Worm (Caenorhabditis elegans) whole organism, L2 larva: ENCODE results near the gene T05E12.6.

Experiments
- C34F6.9 ChIP-seq: fragments of 150-350 bp; optimal IDR thresholded peaks from 2 replicates; lab custom pipeline; 2014; ENCODE audit warnings: missing biosample characterization, missing genetic modification characterization
- F13H6.1 ChIP-seq: sonication (generic microtip); optimal IDR thresholded peaks from 2 replicates; lab custom pipeline; 2016; ENCODE audit warnings: missing genetic modification characterization, missing compliant biosample characterization
- R02D3.7 ChIP-seq: fragments of 150-350 bp; optimal IDR thresholded peaks from 2 replicates; lab custom pipeline; 2014; ENCODE audit warnings: missing biosample characterization, missing genetic modification characterization
- Y55F3AM.14 ChIP-seq: fragments of 200-800 bp; sonication (Bioruptor generic); optimal IDR thresholded peaks from 2 replicates; lab custom pipeline; 2018; ENCODE audit warnings: mild to moderate bottlenecking, missing genetic modification characterization, missing compliant biosample characterization
- ZK546.5 ChIP-seq: sonication (generic microtip); optimal IDR thresholded peaks from 2 replicates; lab custom pipeline; 2017; ENCODE audit warnings: missing biosample characterization, missing genetic modification characterization
- alr-1 ChIP-seq: fragments of 150-350 bp; optimal IDR thresholded peaks from 2 replicates; lab custom pipeline; 2014; ENCODE audit warnings: missing biosample characterization, missing genetic modification characterization
- aly-2 ChIP-seq: fragments of 150-350 bp; optimal IDR thresholded peaks from 2 replicates; lab custom pipeline; 2014; ENCODE audit warnings: missing biosample characterization, missing genetic modification characterization
- ama-1 ChIP-seq: fragments of 150-350 bp; optimal IDR thresholded peaks from 2 replicates; lab custom pipeline; 2018; ENCODE audit warnings: inconsistent platforms
- ceh-16 ChIP-seq: fragments of 150-350 bp; optimal IDR thresholded peaks from 2 replicates; lab custom pipeline; 2014; ENCODE audit warnings: missing biosample characterization, missing genetic modification characterization
- ceh-82 ChIP-seq: fragments of 150-350 bp; optimal IDR thresholded peaks from 2 replicates; lab custom pipeline; 2014; ENCODE audit warnings: missing biosample characterization, missing genetic modification characterization
- crh-2 ChIP-seq: sonication (generic microtip); optimal IDR thresholded peaks from 2 replicates; lab custom pipeline; 2017; ENCODE audit warnings: missing biosample characterization, missing genetic modification characterization
- dmd-4 ChIP-seq: sonication (generic microtip); optimal IDR thresholded peaks from 2 replicates; lab custom pipeline; 2017; ENCODE audit warnings: missing biosample characterization, missing genetic modification characterization
- egl-27 ChIP-seq: sonication (generic microtip); optimal IDR thresholded peaks from 3 replicates; lab custom pipeline; 2017; ENCODE audit warnings: missing biosample characterization, missing genetic modification reagents, missing genetic modification characterization
- elt-1 ChIP-seq: fragments of 150-350 bp; optimal IDR thresholded peaks from 2 replicates; lab custom pipeline; 2014; ENCODE audit warnings: missing biosample characterization, missing genetic modification characterization
- elt-3 ChIP-seq: sonication (generic microtip); optimal IDR thresholded peaks from 2 replicates; lab custom pipeline; 2017; ENCODE audit warnings: missing biosample characterization, missing genetic modification characterization
- lin-11 ChIP-seq: fragments of 150-350 bp; sonication (generic microtip); optimal IDR thresholded peaks from 2 replicates; lab custom pipeline; 2014; ENCODE audit warnings: missing biosample characterization, missing genetic modification characterization, inconsistent platforms, mixed read lengths
- lin-13 ChIP-seq: fragments of 150-350 bp; optimal IDR thresholded peaks from 2 replicates; lab custom pipeline; 2014; ENCODE audit warnings: missing biosample characterization, missing genetic modification reagents, missing genetic modification characterization
- mbf-1 ChIP-seq: sonication (generic microtip); optimal IDR thresholded peaks from 2 replicates; lab custom pipeline; 2017; ENCODE audit warnings: missing biosample characterization, missing genetic modification characterization
- mdl-1 ChIP-seq, 2 experiments: fragments of 150-350 bp in 1 of 2; sonication (generic microtip) in 1 of 2; optimal IDR thresholded peaks; 2 replicates each; lab custom pipeline; 2017; ENCODE audit warnings: missing biosample characterization in 2 of 2, missing genetic modification characterization in 2 of 2
- nhr-11 ChIP-seq: fragments of 150-350 bp; optimal IDR thresholded peaks from 2 replicates; lab custom pipeline; 2014; ENCODE audit warnings: missing biosample characterization, missing genetic modification characterization
- nhr-12 ChIP-seq: fragments of 150-350 bp; optimal IDR thresholded peaks from 2 replicates; lab custom pipeline; 2014; ENCODE audit warnings: missing biosample characterization, missing genetic modification characterization
- nhr-129 ChIP-seq: fragments of 150-350 bp; optimal IDR thresholded peaks from 2 replicates; lab custom pipeline; 2014; ENCODE audit warnings: missing biosample characterization, missing genetic modification characterization
- nhr-21 ChIP-seq: fragments of 150-350 bp; optimal IDR thresholded peaks from 2 replicates; lab custom pipeline; 2014; ENCODE audit warnings: missing biosample characterization, missing genetic modification characterization
- nhr-237 ChIP-seq: fragments of 150-350 bp; optimal IDR thresholded peaks from 2 replicates; lab custom pipeline; 2014; ENCODE audit warnings: missing biosample characterization, missing genetic modification characterization
- nhr-6 ChIP-seq: fragments of 150-350 bp; optimal IDR thresholded peaks from 2 replicates; lab custom pipeline; 2014; ENCODE audit warnings: missing biosample characterization, missing genetic modification characterization
- peb-1 ChIP-seq: fragments of 150-350 bp; optimal IDR thresholded peaks from 2 replicates; lab custom pipeline; 2014; ENCODE audit warnings: missing biosample characterization, missing genetic modification characterization
- sem-4 ChIP-seq: fragments of 150-350 bp; optimal IDR thresholded peaks from 2 replicates; lab custom pipeline; 2014; ENCODE audit warnings: missing biosample characterization, missing genetic modification reagents, missing genetic modification characterization
- skn-1 ChIP-seq: sonication (generic microtip); optimal IDR thresholded peaks from 2 replicates; lab custom pipeline; 2017; ENCODE audit warnings: missing biosample characterization, missing genetic modification characterization
- sma-9 ChIP-seq, 2 experiments: fragments of 150-350 bp in 1 of 2; sonication (generic microtip) in 1 of 2; optimal IDR thresholded peaks; 2 replicates each; lab custom pipeline; 2014 to 2016; ENCODE audit warnings: missing genetic modification characterization in 2 of 2, mild to moderate bottlenecking in 1 of 2, missing biosample characterization in 1 of 2, missing compliant biosample characterization in 1 of 2, missing genetic modification reagents in 1 of 2, moderate library complexity in 1 of 2
- snpc-4 ChIP-seq: fragments of 150-350 bp; optimal IDR thresholded peaks from 2 replicates; lab custom pipeline; 2014; ENCODE audit warnings: missing biosample characterization, missing genetic modification characterization
- unc-55 ChIP-seq: fragments of 150-350 bp; sonication (generic microtip); optimal IDR thresholded peaks from 3 replicates; lab custom pipeline; 2014; ENCODE audit warnings: missing biosample characterization, missing genetic modification reagents, missing genetic modification characterization
- unc-62 ChIP-seq: fragments of 150-350 bp; optimal IDR thresholded peaks from 2 replicates; lab custom pipeline; 2014; ENCODE audit warnings: missing biosample characterization, missing genetic modification reagents, missing genetic modification characterization
- ztf-1 ChIP-seq: fragments of 200-800 bp; sonication (Bioruptor generic); conservative IDR thresholded peaks from 2 replicates; pipeline ENCODE4 v1.3.6; 2022; ENCODE audit warnings: missing genetic modification characterization, missing compliant biosample characterization
- ztf-11 ChIP-seq: sonication (generic microtip); optimal IDR thresholded peaks from 2 replicates; lab custom pipeline; 2017; ENCODE audit warnings: missing biosample characterization, missing genetic modification characterization
- ztf-4 ChIP-seq: fragments of 150-350 bp; optimal IDR thresholded peaks from 2 replicates; lab custom pipeline; 2014; ENCODE audit warnings: missing biosample characterization, missing genetic modification characterization

Gene T05E12.6

ce11 chrV:17066634-17067033 is 22.6 kb downstream of the T05E12.6 start:
- TF ChIP-seq ceh-16 (tag; lab: Kevin White, UChicago) (no peak), ztf-4 (tag; lab: Kevin White, UChicago) (no peak), ztf-1 (GFP tag; lab: Robert Waterston, UW) (no peak), crh-2 (tag; lab: Kevin White, UChicago) (no peak), dmd-4 (tag; lab: Kevin White, UChicago) (no peak), elt-1 (tag; lab: Kevin White, UChicago) (no peak), sem-4 (no peak), mdl-1 (tag; optimal IDR thresholded peaks at IDR 0.05; lab: Kevin White, UChicago) (no peak), nhr-11 (tag; lab: Kevin White, UChicago) (no peak), ZK546.5 (no peak), C34F6.9 (no peak)

- TF ChIP-seq sem-4 (no peak), aly-2 (tag; lab: Kevin White, UChicago) (no peak), ceh-82 (no peak), ztf-4 (tag; lab: Kevin White, UChicago) (no peak), nhr-12 (tag; lab: Kevin White, UChicago) (no peak), dmd-4 (tag; lab: Kevin White, UChicago) (no peak), ama-1 (lab: Kevin White, UChicago) (no peak), nhr-21 (no peak), elt-1 (tag; lab: Kevin White, UChicago) (no peak), lin-11 (tag; lab: Kevin White, UChicago) (no peak), ztf-1 (GFP tag; lab: Robert Waterston, UW) (no peak), R02D3.7 (tag; lab: Kevin White, UChicago) (no peak), F13H6.1 (no peak), skn-1 (tag; lab: Kevin White, UChicago) (no peak), Y55F3AM.14 (GFP tag; lab: Kevin White, UChicago) (no peak), sma-9 (GFP tag; optimal IDR thresholded peaks at IDR 0.05; lab: Kevin White, UChicago) (no peak), sma-9 (tag; optimal IDR thresholded peaks at IDR 0.05; lab: Kevin White, UChicago) (no peak)
- TF ChIP-seq, all 48 proteins: peak for 0
Observed at ce11 chrV:17064676-17065075, 24.6 kb downstream of the T05E12.6 start, which contains the start of gene srh-255. TSS of gene srh-255 (plus strand) at chrV:17064976.

- no peak for TF ChIP-seq unc-62 (GFP tag; lab: Kevin White, UChicago)
- TF ChIP-seq elt-3 (tag; lab: Kevin White, UChicago) = no peak
- no peak for TF ChIP-seq peb-1 (tag; lab: Kevin White, UChicago)
- no peak for TF ChIP-seq mbf-1 (tag; lab: Kevin White, UChicago)
- TF ChIP-seq, all 48 proteins: peak for 0
Observed at ce11 chrV:17061585-17061984, 27.7 kb downstream of the T05E12.6 start, which contains the start of gene F28B1.9. TSS of gene F28B1.9 (plus strand) at chrV:17061885.

- no peak for TF ChIP-seq ama-1 (lab: Kevin White, UChicago)
- no peak for TF ChIP-seq nhr-6 (tag; lab: Kevin White, UChicago)
- no peak for TF ChIP-seq R02D3.7 (tag; lab: Kevin White, UChicago)
- no peak for TF ChIP-seq lin-13 (GFP tag; lab: Kevin White, UChicago)
- TF ChIP-seq ztf-11 = no peak
- TF ChIP-seq egl-27 (tag; lab: Kevin White, UChicago) = no peak
- TF ChIP-seq nhr-11 (tag; lab: Kevin White, UChicago) = no peak
- TF ChIP-seq ceh-82 = no peak
- TF ChIP-seq ceh-16 (tag; lab: Kevin White, UChicago) = no peak
- TF ChIP-seq nhr-237 = no peak
- TF ChIP-seq sma-9 (GFP tag; optimal IDR thresholded peaks at IDR 0.05; lab: Kevin White, UChicago) = no peak
- no peak for TF ChIP-seq sma-9 (tag; optimal IDR thresholded peaks at IDR 0.05; lab: Kevin White, UChicago)
- TF ChIP-seq, all 48 proteins: peak for 0
Observed at ce11 chrV:17059987-17060386, 29.3 kb downstream of the T05E12.6 start, which contains the start of gene sri-66. TSS of gene sri-66 (plus strand) at chrV:17060287.

- TF ChIP-seq sem-4 (no peak), ceh-82 (no peak), ztf-11 (no peak), mdl-1 (tag; optimal IDR thresholded peaks at IDR 0.05; lab: Kevin White, UChicago) (no peak), nhr-21 (no peak), unc-55 (GFP tag; lab: Kevin White, UChicago) (no peak), nhr-129 (tag; lab: Kevin White, UChicago) (no peak), snpc-4 (tag; lab: Kevin White, UChicago) (no peak), alr-1 (tag; lab: Kevin White, UChicago) (no peak), skn-1 (tag; lab: Kevin White, UChicago) (no peak), ama-1 (lab: Kevin White, UChicago) (no peak), dmd-4 (tag; lab: Kevin White, UChicago) (no peak), ztf-1 (GFP tag; lab: Robert Waterston, UW) (no peak)
- TF ChIP-seq, all 48 proteins: peak for 0
Observed at ce11 chrV:17044500-17044899, 44.7 kb downstream of the T05E12.6 start, which contains the start of gene F28B1.2. TSS of gene F28B1.2 (plus strand) at chrV:17044800.
